Worm (Caenorhabditis elegans): ENCODE measurements around the gene clec-263.

- TF ChIP-seq F13C5.2 (tag; optimal IDR thresholded peaks at IDR 0.05) (no peak), ama-1 (optimal IDR thresholded peaks at IDR 0.05) (no peak)
Observed at ce11 chrV:20547048-20547447, 27.4 kb upstream of the clec-263 start, which contains the start of gene Y38H6C.18.

All from whole organism, early embryonic.